Fruit fly (Drosophila melanogaster) whole organism, prepupa: ENCODE results near the gene CG14551.

Experiments
- Blimp-1 ChIP-seq: fragments of 200-800 bp; sonication (Bioruptor generic); optimal IDR thresholded peaks from 3 replicates; lab custom pipeline; 2017; ENCODE audit warnings: missing biosample characterization, missing genetic modification characterization, mild to moderate bottlenecking, moderate library complexity, missing genetic modification reagents
- CG10669 ChIP-seq: fragments of 200-800 bp; sonication (Bioruptor generic); optimal IDR thresholded peaks from 3 replicates; lab custom pipeline; 2018; ENCODE audit warnings: missing biosample characterization, mild to moderate bottlenecking, missing genetic modification characterization, moderate library complexity
- CG11294 ChIP-seq: fragments of 200-800 bp; sonication (Bioruptor generic); IDR thresholded peaks from 2 replicates; pipeline ENCODE4 v1.3.6; 2022; ENCODE audit warnings: missing biosample characterization, missing genetic modification characterization
- CG11762 ChIP-seq: fragments of 200-800 bp; sonication (Bioruptor generic); optimal IDR thresholded peaks from 3 replicates; lab custom pipeline; 2016; ENCODE audit warnings: missing biosample characterization, missing genetic modification characterization; ENCODE audit not compliant: insufficient read depth
- CG11902 ChIP-seq: fragments of 200-800 bp; sonication (Bioruptor generic); optimal IDR thresholded peaks from 3 replicates; lab custom pipeline; 2016; ENCODE audit warnings: missing biosample characterization, missing genetic modification characterization
- CG15336 ChIP-seq: fragments of 200-800 bp; sonication (Bioruptor generic); IDR thresholded peaks from 2 replicates; pipeline ENCODE4 v1.3.6; 2022; ENCODE audit warnings: missing biosample characterization, missing genetic modification characterization
- CG1621 ChIP-seq: fragments of 200-800 bp; sonication (Bioruptor generic); optimal IDR thresholded peaks from 3 replicates; lab custom pipeline; 2018; ENCODE audit warnings: missing biosample characterization, mild to moderate bottlenecking, missing genetic modification characterization
- CG32006 ChIP-seq: fragments of 200-800 bp; sonication (Bioruptor generic); optimal IDR thresholded peaks from 3 replicates; lab custom pipeline; 2017; ENCODE audit warnings: missing biosample characterization, mild to moderate bottlenecking, missing genetic modification characterization
- CG3919 ChIP-seq: fragments of 200-800 bp; sonication (Bioruptor generic); optimal IDR thresholded peaks from 3 replicates; lab custom pipeline; 2016; ENCODE audit warnings: missing biosample characterization, missing genetic modification characterization
- CG4318 ChIP-seq: fragments of 200-800 bp; sonication (Bioruptor generic); optimal IDR thresholded peaks from 3 replicates; lab custom pipeline; 2017; ENCODE audit warnings: missing biosample characterization, mild to moderate bottlenecking, missing genetic modification characterization
- CG6163 ChIP-seq: fragments of 200-800 bp; sonication (Bioruptor generic); IDR thresholded peaks from 3 replicates; pipeline ENCODE4 v1.3.6; 2022; ENCODE audit warnings: missing biosample characterization, missing genetic modification characterization
- CG6276 ChIP-seq: fragments of 200-800 bp; sonication (Bioruptor generic); optimal IDR thresholded peaks from 2 replicates; lab custom pipeline; 2017; ENCODE audit warnings: missing biosample characterization, mild to moderate bottlenecking, missing genetic modification characterization
- CG6792 ChIP-seq: fragments of 200-800 bp; sonication (Bioruptor generic); optimal IDR thresholded peaks from 3 replicates; lab custom pipeline; 2016; ENCODE audit warnings: missing biosample characterization, missing genetic modification characterization
- CG6808 ChIP-seq: fragments of 200-800 bp; sonication (Bioruptor generic); optimal IDR thresholded peaks from 3 replicates; lab custom pipeline; 2017; ENCODE audit warnings: missing biosample characterization, missing genetic modification characterization, mild to moderate bottlenecking, moderate library complexity, missing genetic modification reagents
- CG6854 ChIP-seq: fragments of 200-800 bp; sonication (Bioruptor generic); optimal IDR thresholded peaks from 2 replicates; lab custom pipeline; 2017; ENCODE audit warnings: missing biosample characterization, mild to moderate bottlenecking, missing genetic modification characterization
- CG7368 ChIP-seq: fragments of 200-800 bp; sonication (Bioruptor generic); optimal IDR thresholded peaks from 3 replicates; lab custom pipeline; 2016; ENCODE audit warnings: missing biosample characterization, missing genetic modification characterization
- CG8119 ChIP-seq: fragments of 200-800 bp; sonication (Bioruptor generic); IDR thresholded peaks from 3 replicates; pipeline ENCODE4 v1.3.6; 2022; ENCODE audit warnings: missing biosample characterization, missing genetic modification characterization
- CG8319 ChIP-seq: fragments of 200-800 bp; sonication (Bioruptor generic); optimal IDR thresholded peaks from 3 replicates; lab custom pipeline; 2016; ENCODE audit warnings: missing biosample characterization, missing genetic modification characterization
- CG8632 ChIP-seq: fragments of 200-800 bp; sonication (Bioruptor generic); optimal IDR thresholded peaks from 3 replicates; lab custom pipeline; 2016; ENCODE audit warnings: missing biosample characterization, missing genetic modification characterization
- CG9139 ChIP-seq: fragments of 200-800 bp; sonication (Bioruptor generic); optimal IDR thresholded peaks from 3 replicates; lab custom pipeline; 2017; ENCODE audit warnings: missing biosample characterization, mild to moderate bottlenecking, missing genetic modification characterization
- Eip78C ChIP-seq: fragments of 200-800 bp; sonication (Bioruptor generic); peaks from one replicate; lab custom pipeline; 2016; ENCODE audit warnings: missing biosample characterization, missing genetic modification characterization
- Eip93F ChIP-seq: fragments of 200-800 bp; sonication (Bioruptor generic); optimal IDR thresholded peaks from 2 replicates; lab custom pipeline; 2016; ENCODE audit warnings: missing biosample characterization, mild to moderate bottlenecking, missing genetic modification characterization
- Ets96B ChIP-seq: fragments of 200-800 bp; optimal IDR thresholded peaks from 2 replicates; lab custom pipeline; 2019; ENCODE audit warnings: missing biosample characterization, mild to moderate bottlenecking, missing genetic modification characterization, moderate library complexity
- Gug ChIP-seq: fragments of 200-800 bp; sonication (Bioruptor generic); IDR thresholded peaks from 2 replicates; pipeline ENCODE4 v1.3.6; 2022; ENCODE audit warnings: missing biosample characterization, missing genetic modification characterization
- Hr38 ChIP-seq: sonication (Bioruptor generic); optimal IDR thresholded peaks from 2 replicates; lab custom pipeline; 2016; ENCODE audit warnings: missing biosample characterization, missing genetic modification characterization
- Hr39 ChIP-seq: fragments of 200-800 bp; sonication (Bioruptor generic); optimal IDR thresholded peaks from 2 replicates; lab custom pipeline; 2016; ENCODE audit warnings: missing biosample characterization, missing genetic modification characterization
- Hr4 ChIP-seq: fragments of 200-800 bp; sonication (Bioruptor generic); optimal IDR thresholded peaks from 3 replicates; lab custom pipeline; 2016; ENCODE audit warnings: missing biosample characterization, missing genetic modification characterization
- Lpt ChIP-seq: fragments of 200-800 bp; sonication (Bioruptor generic); optimal IDR thresholded peaks from 3 replicates; lab custom pipeline; 2016; ENCODE audit warnings: missing biosample characterization, missing genetic modification characterization
- Met ChIP-seq: fragments of 200-800 bp; sonication (Bioruptor generic); optimal IDR thresholded peaks from 3 replicates; lab custom pipeline; 2016; ENCODE audit warnings: missing biosample characterization, missing genetic modification characterization
- OdsH ChIP-seq: fragments of 200-800 bp; sonication (Bioruptor generic); optimal IDR thresholded peaks from 3 replicates; lab custom pipeline; 2016; ENCODE audit warnings: missing biosample characterization, missing genetic modification characterization
- Smox ChIP-seq: fragments of 200-800 bp; sonication (Bioruptor generic); optimal IDR thresholded peaks from 3 replicates; lab custom pipeline; 2016; ENCODE audit warnings: missing biosample characterization, missing genetic modification characterization
- Sox102F ChIP-seq: fragments of 200-800 bp; sonication (Bioruptor generic); optimal IDR thresholded peaks from 2 replicates; lab custom pipeline; 2016; ENCODE audit warnings: missing biosample characterization, mild to moderate bottlenecking, missing genetic modification characterization
- Sox14 ChIP-seq: fragments of 200-800 bp; sonication (Bioruptor generic); optimal IDR thresholded peaks from 3 replicates; lab custom pipeline; 2016; ENCODE audit warnings: missing biosample characterization, missing genetic modification characterization
- achi ChIP-seq: fragments of 200-800 bp; sonication (Bioruptor generic); optimal IDR thresholded peaks from 3 replicates; lab custom pipeline; 2016; ENCODE audit warnings: missing biosample characterization, missing genetic modification characterization
- acj6 ChIP-seq: fragments of 200-800 bp; sonication (Bioruptor generic); optimal IDR thresholded peaks from 3 replicates; lab custom pipeline; 2016; ENCODE audit warnings: missing biosample characterization, missing genetic modification characterization
- cyc ChIP-seq: fragments of 200-800 bp; sonication (Bioruptor generic); optimal IDR thresholded peaks from 3 replicates; lab custom pipeline; 2016; ENCODE audit warnings: missing biosample characterization, missing genetic modification characterization
- dac ChIP-seq: fragments of 200-800 bp; sonication (Bioruptor generic); optimal IDR thresholded peaks from 2 replicates; lab custom pipeline; 2017; ENCODE audit warnings: missing biosample characterization, mild to moderate bottlenecking, missing genetic modification characterization
- dsx ChIP-seq: fragments of 200-800 bp; optimal IDR thresholded peaks from 3 replicates; lab custom pipeline; 2019; ENCODE audit warnings: missing biosample characterization, mild to moderate bottlenecking, missing genetic modification characterization, moderate library complexity; ENCODE audit not compliant: poor library complexity, severe bottlenecking
- eg ChIP-seq: fragments of 200-800 bp; sonication (Bioruptor generic); IDR thresholded peaks from 3 replicates; pipeline ENCODE4 v1.3.6; 2022; ENCODE audit warnings: missing biosample characterization, missing genetic modification characterization
- esn ChIP-seq: fragments of 200-800 bp; sonication (Bioruptor generic); optimal IDR thresholded peaks from 2 replicates; lab custom pipeline; 2016; ENCODE audit warnings: missing biosample characterization, mild to moderate bottlenecking, missing genetic modification characterization, moderate library complexity
- fd59A ChIP-seq: fragments of 200-800 bp; sonication (Bioruptor generic); optimal IDR thresholded peaks from 2 replicates; lab custom pipeline; 2017; ENCODE audit warnings: missing biosample characterization, mild to moderate bottlenecking, missing genetic modification characterization, missing genetic modification reagents
- fd85E ChIP-seq: fragments of 200-800 bp; sonication (Bioruptor generic); optimal IDR thresholded peaks from 3 replicates; lab custom pipeline; 2016; ENCODE audit warnings: missing biosample characterization, missing genetic modification characterization
- fkh ChIP-seq: fragments of 200-800 bp; sonication (Bioruptor generic); optimal IDR thresholded peaks from 3 replicates; lab custom pipeline; 2017; ENCODE audit warnings: missing biosample characterization, mild to moderate bottlenecking, missing genetic modification characterization, moderate library complexity
- net ChIP-seq: fragments of 200-800 bp; sonication (Bioruptor generic); optimal IDR thresholded peaks from 3 replicates; lab custom pipeline; 2016; ENCODE audit warnings: missing biosample characterization, missing genetic modification characterization
- pdm3 ChIP-seq: fragments of 200-800 bp; sonication (Bioruptor generic); optimal IDR thresholded peaks from 3 replicates; lab custom pipeline; 2016; ENCODE audit warnings: missing biosample characterization, missing genetic modification characterization
- salr ChIP-seq, 2 experiments: fragments of 200-800 bp; sonication (Bioruptor generic); optimal IDR thresholded peaks; 3 replicates each; lab custom pipeline; 2016 to 2018; ENCODE audit warnings: missing biosample characterization in 2 of 2, missing genetic modification characterization in 2 of 2, mild to moderate bottlenecking in 1 of 2
- spab ChIP-seq: fragments of 200-800 bp; sonication (Bioruptor generic); optimal IDR thresholded peaks from 2 replicates; lab custom pipeline; 2017; ENCODE audit warnings: missing biosample characterization, mild to moderate bottlenecking, missing genetic modification characterization, missing genetic modification reagents
- ss ChIP-seq, 2 experiments: fragments of 200-800 bp; sonication (Bioruptor generic); optimal IDR thresholded peaks; 2 replicates in 1 of 2; 3 replicates in 1 of 2; lab custom pipeline; 2017 to 2018; ENCODE audit warnings: mild to moderate bottlenecking in 2 of 2, missing biosample characterization in 2 of 2, missing genetic modification characterization in 2 of 2, moderate library complexity in 1 of 2
- svp ChIP-seq: fragments of 200-800 bp; sonication (Bioruptor generic); peaks from one replicate; lab custom pipeline; 2016; ENCODE audit warnings: missing biosample characterization, missing genetic modification characterization
- topi ChIP-seq: fragments of 200-800 bp; sonication (Bioruptor generic); optimal IDR thresholded peaks from 3 replicates; lab custom pipeline; 2016; ENCODE audit warnings: missing biosample characterization, missing genetic modification characterization

The CG14551 gene

DNA sequence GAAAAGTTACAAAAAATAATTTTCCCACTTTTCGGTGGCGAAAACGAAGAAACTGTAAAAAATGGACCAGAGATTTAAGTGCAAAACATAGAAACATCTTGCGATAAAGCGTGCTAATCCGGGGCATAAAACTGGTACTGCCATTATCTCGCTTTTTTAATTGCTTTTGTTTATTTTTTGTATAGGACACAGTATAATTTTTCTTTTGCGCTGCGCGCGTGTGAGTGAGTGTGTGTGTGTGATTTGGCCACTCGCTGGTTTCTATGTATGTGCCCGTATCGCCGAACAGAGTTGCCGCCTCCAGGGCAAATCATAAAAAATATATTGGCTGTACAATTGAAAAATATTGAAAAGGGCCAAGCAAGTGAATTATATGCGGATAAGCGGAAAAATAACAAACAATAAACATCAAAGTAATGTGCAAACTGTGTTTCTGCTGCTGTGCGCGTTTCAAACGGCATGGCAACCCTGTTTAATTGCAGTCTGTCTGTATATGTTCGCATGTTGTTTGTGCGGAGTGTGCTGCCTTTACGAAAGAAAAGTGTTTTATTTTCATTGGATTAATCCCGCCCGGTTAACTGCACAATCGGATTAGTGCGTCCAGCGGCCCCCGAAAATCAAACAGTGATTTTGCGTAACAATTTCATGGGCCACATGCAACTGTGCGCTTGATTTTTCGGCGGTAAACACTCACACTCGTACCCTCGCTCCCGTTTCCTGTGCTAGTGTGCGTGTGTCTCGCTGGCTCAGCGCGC is 20.5 kb downstream of the CG14551 start:
- TF ChIP-seq CG1621 (tag; lab: Kevin White, UChicago) (peak; percentile 96), Blimp-1 (GFP tag; lab: Kevin White, UChicago) (peak; percentile 80), Met (GFP tag; lab: Kevin White, UChicago) (peak; percentile 98), achi (GFP tag; lab: Kevin White, UChicago) (peak; percentile 97), Smox (GFP tag; lab: Kevin White, UChicago) (peak; percentile 97), Eip93F (GFP tag; lab: Kevin White, UChicago) (peak; percentile 92), CG11294 (peak; percentile 97), Sox102F (peak; percentile 98), esn (GFP tag; lab: Kevin White, UChicago) (peak; percentile 98), topi (GFP tag; lab: Kevin White, UChicago) (peak; percentile 97), CG11762 (peak; percentile 97), CG10669 (GFP tag; lab: Kevin White, UChicago) (peak; percentile 97), Gug (GFP tag; lab: Robert Waterston, UW) (peak; percentile 98), CG7368 (GFP tag; lab: Kevin White, UChicago) (peak; percentile 98), eg (GFP tag; lab: Robert Waterston, UW) (peak; percentile 99), dac (GFP tag; lab: Kevin White, UChicago) (peak; percentile 95), svp (GFP tag; lab: Kevin White, UChicago) (peak; percentile 98), fkh (GFP tag; lab: Kevin White, UChicago) (peak; percentile 91), Lpt (peak; percentile 96), CG6808 (GFP tag; lab: Kevin White, UChicago) (peak; percentile 91), CG8119 (GFP tag; lab: Robert Waterston, UW) (peak; percentile 97), acj6 (GFP tag; lab: Kevin White, UChicago) (peak; percentile 98), fd85E (peak; percentile 93), CG6276 (peak; percentile 94), Ets96B (tag; lab: Kevin White, UChicago) (peak; percentile 96), Eip78C (GFP tag; lab: Kevin White, UChicago) (peak; percentile 99), ss (GFP tag; optimal IDR thresholded peaks at IDR 0.05; lab: Kevin White, UChicago) (peak; percentile 83 to 91), CG11902 (peak; percentile 95), CG4318 (GFP tag; lab: Kevin White, UChicago) (peak; percentile 97), net (GFP tag; lab: Kevin White, UChicago) (peak; percentile 98), CG8632 (GFP tag; lab: Kevin White, UChicago) (peak; percentile 97), CG15336 (GFP tag; lab: Robert Waterston, UW) (peak; percentile 97), CG9139 (GFP tag; lab: Kevin White, UChicago) (peak; percentile 71), pdm3 (GFP tag; lab: Kevin White, UChicago) (peak; percentile 98), cyc (GFP tag; lab: Kevin White, UChicago) (peak; percentile 98), CG6854 (peak; percentile 70), OdsH (GFP tag; lab: Kevin White, UChicago) (peak; percentile 99), CG6792 (GFP tag; lab: Kevin White, UChicago) (peak; percentile 96), Sox14 (GFP tag; lab: Kevin White, UChicago) (peak; percentile 98), spab (peak; percentile 92), dsx (GFP tag; lab: Kevin White, UChicago) (peak; percentile 89), CG8319 (GFP tag; lab: Kevin White, UChicago) (peak; percentile 98), CG32006 (GFP tag; lab: Kevin White, UChicago) (peak; percentile 98), CG6163 (GFP tag; lab: Robert Waterston, UW) (peak; percentile 99), CG3919 (peak; percentile 98), fd59A (GFP tag; lab: Kevin White, UChicago) (peak; percentile 93), Hr4 (GFP tag; lab: Kevin White, UChicago) (peak; percentile 98), Hr39 (GFP tag; lab: Kevin White, UChicago) (peak; percentile 99), Hr38 (GFP tag; lab: Kevin White, UChicago) (peak; percentile 93), salr (GFP tag; optimal IDR thresholded peaks at IDR 0.05; lab: Kevin White, UChicago) (peak; percentile 93 to 97)
